Worm (Caenorhabditis elegans) whole organism, L4 larva: ENCODE measurements around the gene ZK622.5.

Source experiments
- D1046.2 ChIP-seq: fragments of 200-800 bp; sonication (Bioruptor generic); IDR thresholded peaks from 2 replicates; pipeline ENCODE4 v1.3.6; 2022; ENCODE audit warnings: missing genetic modification characterization, missing compliant biosample characterization
- F10B5.3 ChIP-seq: sonication (generic microtip); optimal IDR thresholded peaks from 2 replicates; lab custom pipeline; 2016; ENCODE audit warnings: mild to moderate bottlenecking, missing genetic modification characterization, missing compliant biosample characterization
- F37D6.2 ChIP-seq: sonication (generic microtip); optimal IDR thresholded peaks from 2 replicates; lab custom pipeline; 2016; ENCODE audit warnings: mild to moderate bottlenecking, missing genetic modification characterization, missing compliant biosample characterization
- F44E2.7 ChIP-seq: fragments of 200-800 bp; sonication (Bioruptor generic); IDR thresholded peaks from 2 replicates; pipeline ENCODE4 v2.1.2; 2022; ENCODE audit warnings: missing genetic modification characterization, missing compliant biosample characterization
- T26A8.4 ChIP-seq: fragments of 200-800 bp; sonication (Bioruptor generic); IDR thresholded peaks from 2 replicates; pipeline ENCODE4 v1.3.6; 2022; ENCODE audit warnings: missing genetic modification characterization, missing compliant biosample characterization
- Y48G9A.11 ChIP-seq: fragments of 200-800 bp; sonication (Bioruptor generic); IDR thresholded peaks from 2 replicates; pipeline ENCODE4 v1.3.6; 2022; ENCODE audit warnings: missing genetic modification reagents, missing genetic modification characterization, missing compliant biosample characterization
- Y75B8A.6 ChIP-seq: fragments of 200-800 bp; sonication (Bioruptor generic); IDR thresholded peaks from 2 replicates; pipeline ENCODE4 v1.3.6; 2022; ENCODE audit warnings: missing genetic modification reagents, missing genetic modification characterization, missing compliant biosample characterization
- ZK337.2 ChIP-seq: fragments of 200-800 bp; sonication (Bioruptor generic); IDR thresholded peaks from 2 replicates; pipeline ENCODE4 v1.3.6; 2022; ENCODE audit warnings: missing genetic modification reagents, missing genetic modification characterization, missing compliant biosample characterization
- ama-1 ChIP-seq: fragments of 150-350 bp; optimal IDR thresholded peaks from 2 replicates; lab custom pipeline; 2014; ENCODE audit warnings: inconsistent platforms, mixed read lengths
- arid-1 ChIP-seq: fragments of 200-800 bp; sonication (Bioruptor generic); conservative IDR thresholded peaks from 2 replicates; pipeline ENCODE4 v1.3.6; 2022; ENCODE audit warnings: missing genetic modification reagents, missing genetic modification characterization, missing compliant biosample characterization
- attf-4 ChIP-seq: sonication (generic microtip); optimal IDR thresholded peaks from 3 replicates; lab custom pipeline; 2017; ENCODE audit warnings: missing biosample characterization, missing genetic modification characterization
- ceh-20 ChIP-seq: fragments of 200-800 bp; sonication (Bioruptor generic); IDR thresholded peaks from 2 replicates; pipeline ENCODE4 v1.3.6; 2022; ENCODE audit warnings: missing genetic modification reagents, missing genetic modification characterization, missing compliant biosample characterization
- ceh-28 ChIP-seq: fragments of 150-350 bp; optimal IDR thresholded peaks from 2 replicates; lab custom pipeline; 2014; ENCODE audit warnings: missing biosample characterization, missing genetic modification reagents, missing genetic modification characterization
- ceh-32 ChIP-seq: sonication (generic microtip); optimal IDR thresholded peaks from 2 replicates; lab custom pipeline; 2016; ENCODE audit warnings: mild to moderate bottlenecking, missing genetic modification characterization, missing compliant biosample characterization; ENCODE audit not compliant: poor library complexity
- ceh-62 ChIP-seq: sonication (generic microtip); optimal IDR thresholded peaks from 2 replicates; lab custom pipeline; 2017; ENCODE audit warnings: missing biosample characterization, missing genetic modification characterization
- ceh-82 ChIP-seq: sonication (generic microtip); optimal IDR thresholded peaks from 2 replicates; lab custom pipeline; 2017; ENCODE audit warnings: missing biosample characterization, missing genetic modification characterization
- daf-12 ChIP-seq: fragments of 150-350 bp; optimal IDR thresholded peaks from 2 replicates; lab custom pipeline; 2014; ENCODE audit warnings: missing biosample characterization, missing genetic modification reagents, missing genetic modification characterization
- daf-19 ChIP-seq: fragments of 200-800 bp; sonication (Bioruptor generic); conservative IDR thresholded peaks from 2 replicates; pipeline ENCODE4 v1.3.6; 2022; ENCODE audit warnings: missing genetic modification characterization, missing compliant biosample characterization
- daf-8 ChIP-seq: fragments of 200-800 bp; sonication (Bioruptor generic); IDR thresholded peaks from 2 replicates; pipeline ENCODE4 v1.3.6; 2022; ENCODE audit warnings: missing genetic modification characterization, missing compliant biosample characterization
- dmd-9 ChIP-seq: fragments of 200-800 bp; sonication (Bioruptor generic); IDR thresholded peaks from 2 replicates; pipeline ENCODE4 v1.3.6; 2022; ENCODE audit warnings: missing genetic modification reagents, missing genetic modification characterization, missing compliant biosample characterization
- dpl-1 ChIP-seq: fragments of 150-350 bp; optimal IDR thresholded peaks from 2 replicates; lab custom pipeline; 2014; ENCODE audit warnings: missing biosample characterization, missing genetic modification reagents, missing genetic modification characterization
- egl-27 ChIP-seq: sonication (generic microtip); optimal IDR thresholded peaks from 3 replicates; lab custom pipeline; 2017; ENCODE audit warnings: missing biosample characterization, missing genetic modification reagents, missing genetic modification characterization
- fkh-10 ChIP-seq: fragments of 150-350 bp; optimal IDR thresholded peaks from 2 replicates; lab custom pipeline; 2014; ENCODE audit warnings: missing biosample characterization, missing genetic modification reagents, missing genetic modification characterization
- gei-8 ChIP-seq: fragments of 200-800 bp; sonication (Bioruptor generic); optimal IDR thresholded peaks from 2 replicates; lab custom pipeline; 2018; ENCODE audit warnings: mild to moderate bottlenecking, missing genetic modification characterization, missing compliant biosample characterization
- lim-7 ChIP-seq: fragments of 200-800 bp; sonication (Bioruptor generic); IDR thresholded peaks from 2 replicates; pipeline ENCODE4 v1.3.6; 2022; ENCODE audit warnings: missing genetic modification characterization, missing compliant biosample characterization
- lin-1 ChIP-seq: fragments of 200-800 bp; sonication (Bioruptor generic); IDR thresholded peaks from 2 replicates; pipeline ENCODE4 v1.3.6; 2022; ENCODE audit warnings: missing genetic modification reagents, missing genetic modification characterization, missing compliant biosample characterization
- lin-13 ChIP-seq: fragments of 150-350 bp; optimal IDR thresholded peaks from 2 replicates; lab custom pipeline; 2014; ENCODE audit warnings: missing biosample characterization, missing genetic modification reagents, missing genetic modification characterization
- mdl-1 ChIP-seq, 2 experiments: fragments of 150-350 bp in 1 of 2; sonication (generic microtip) in 1 of 2; optimal IDR thresholded peaks; 2 replicates each; lab custom pipeline; 2014 to 2017; ENCODE audit warnings: missing biosample characterization in 2 of 2, missing genetic modification characterization in 2 of 2
- mdt-29 ChIP-seq: fragments of 200-800 bp; sonication (Bioruptor generic); IDR thresholded peaks from 2 replicates; pipeline ENCODE4 v1.3.6; 2022; ENCODE audit warnings: missing genetic modification reagents, missing genetic modification characterization, missing compliant biosample characterization
- mes-2 ChIP-seq: sonication (generic microtip); optimal IDR thresholded peaks from 2 replicates; lab custom pipeline; 2016; ENCODE audit warnings: missing genotype, mild to moderate bottlenecking, missing genetic modification characterization, missing compliant biosample characterization; ENCODE audit not compliant: poor library complexity, severe bottlenecking
- mxl-2 ChIP-seq: fragments of 200-800 bp; sonication (Bioruptor generic); conservative IDR thresholded peaks from 2 replicates; pipeline ENCODE4 v1.3.6; 2022; ENCODE audit warnings: missing genetic modification reagents, missing genetic modification characterization, missing compliant biosample characterization
- nhr-10 ChIP-seq: fragments of 150-350 bp; optimal IDR thresholded peaks from 2 replicates; lab custom pipeline; 2014; ENCODE audit warnings: missing biosample characterization, missing genetic modification characterization
- nhr-102 ChIP-seq: sonication (generic microtip); optimal IDR thresholded peaks from 2 replicates; lab custom pipeline; 2016; ENCODE audit warnings: mild to moderate bottlenecking, missing genetic modification characterization, moderate library complexity, missing compliant biosample characterization
- nhr-11 ChIP-seq: fragments of 150-350 bp; optimal IDR thresholded peaks from 2 replicates; lab custom pipeline; 2014; ENCODE audit warnings: missing biosample characterization, missing genetic modification characterization
- nhr-28 ChIP-seq: fragments of 150-350 bp; optimal IDR thresholded peaks from 2 replicates; lab custom pipeline; 2014; ENCODE audit warnings: missing biosample characterization, missing genetic modification characterization
- nhr-41 ChIP-seq: fragments of 200-800 bp; sonication (Bioruptor generic); IDR thresholded peaks from 2 replicates; pipeline ENCODE4 v1.3.6; 2022; ENCODE audit warnings: missing genetic modification reagents, missing genetic modification characterization, missing compliant biosample characterization
- nhr-42 ChIP-seq: fragments of 200-800 bp; sonication (Bioruptor generic); IDR thresholded peaks from 2 replicates; pipeline ENCODE4 v1.3.6; 2022; ENCODE audit warnings: missing genetic modification characterization, missing compliant biosample characterization
- nhr-48 ChIP-seq: sonication (generic microtip); optimal IDR thresholded peaks from 2 replicates; lab custom pipeline; 2016; ENCODE audit warnings: mild to moderate bottlenecking, missing genetic modification characterization, missing compliant biosample characterization
- nhr-6 ChIP-seq: fragments of 150-350 bp; optimal IDR thresholded peaks from 2 replicates; lab custom pipeline; 2014; ENCODE audit warnings: missing biosample characterization, missing genetic modification characterization
- nhr-77 ChIP-seq: fragments of 150-350 bp; optimal IDR thresholded peaks from 2 replicates; lab custom pipeline; 2014; ENCODE audit warnings: missing biosample characterization, missing genetic modification characterization
- pha-4 ChIP-seq, 2 experiments: fragments of 150-350 bp in 1 of 2; fragments of 200-800 bp in 1 of 2; sonication (Bioruptor generic) in 1 of 2; IDR thresholded peaks in 1 of 2; optimal IDR thresholded peaks in 1 of 2; 2 replicates each; pipeline versions ENCODE4 v1.3.6 to Lab custom; 2014 to 2022; ENCODE audit warnings: missing genetic modification characterization in 2 of 2, missing genetic modification reagents in 2 of 2, missing biosample characterization in 1 of 2, missing compliant biosample characterization in 1 of 2
- php-3 ChIP-seq: fragments of 200-800 bp; sonication (Bioruptor generic); IDR thresholded peaks from 2 replicates; pipeline ENCODE4 v1.3.6; 2022; ENCODE audit warnings: missing genetic modification reagents, missing genetic modification characterization, missing compliant biosample characterization
- sdz-12 ChIP-seq: fragments of 200-800 bp; sonication (Bioruptor generic); optimal IDR thresholded peaks from 2 replicates; lab custom pipeline; 2018; ENCODE audit warnings: mild to moderate bottlenecking, missing genetic modification characterization, missing compliant biosample characterization
- set-16 ChIP-seq: fragments of 200-800 bp; sonication (Bioruptor generic); IDR thresholded peaks from 2 replicates; pipeline ENCODE4 v1.3.6; 2022; ENCODE audit warnings: missing genetic modification reagents, missing genetic modification characterization, missing compliant biosample characterization
- skn-1 ChIP-seq: fragments of 150-350 bp; optimal IDR thresholded peaks from 2 replicates; lab custom pipeline; 2014; ENCODE audit warnings: missing biosample characterization, missing genetic modification characterization
- snpc-1.2 ChIP-seq: fragments of 200-800 bp; sonication (Bioruptor generic); IDR thresholded peaks from 2 replicates; pipeline ENCODE4 v1.3.6; 2022; ENCODE audit warnings: missing genetic modification reagents, missing genetic modification characterization, missing compliant biosample characterization
- snpc-4 ChIP-seq: fragments of 150-350 bp; optimal IDR thresholded peaks from 2 replicates; lab custom pipeline; 2014; ENCODE audit warnings: missing biosample characterization, missing genetic modification characterization
- tra-1 ChIP-seq: fragments of 200-800 bp; sonication (Bioruptor generic); IDR thresholded peaks from 2 replicates; pipeline ENCODE4 v1.3.6; 2022; ENCODE audit warnings: missing genetic modification reagents, missing genetic modification characterization, missing compliant biosample characterization
- unc-39 ChIP-seq: sonication (generic microtip); optimal IDR thresholded peaks from 2 replicates; lab custom pipeline; 2017; ENCODE audit warnings: missing biosample characterization, missing genetic modification characterization
- vab-7 ChIP-seq: fragments of 200-800 bp; sonication (Bioruptor generic); IDR thresholded peaks from 2 replicates; pipeline ENCODE4 v1.3.6; 2022; ENCODE audit warnings: missing genetic modification reagents, missing genetic modification characterization, missing compliant biosample characterization
- zfp-3 ChIP-seq: fragments of 200-800 bp; sonication (Bioruptor generic); conservative IDR thresholded peaks from 2 replicates; pipeline ENCODE4 v1.3.6; 2022; ENCODE audit warnings: missing genetic modification reagents, missing genetic modification characterization, missing compliant biosample characterization
- zip-2 ChIP-seq: fragments of 150-350 bp; optimal IDR thresholded peaks from 2 replicates; lab custom pipeline; 2014; ENCODE audit warnings: missing biosample characterization, missing genetic modification characterization
- ztf-7 ChIP-seq: fragments of 150-350 bp; optimal IDR thresholded peaks from 2 replicates; lab custom pipeline; 2014; ENCODE audit warnings: missing biosample characterization, missing genetic modification characterization

ZK622.5 gene

DNA sequence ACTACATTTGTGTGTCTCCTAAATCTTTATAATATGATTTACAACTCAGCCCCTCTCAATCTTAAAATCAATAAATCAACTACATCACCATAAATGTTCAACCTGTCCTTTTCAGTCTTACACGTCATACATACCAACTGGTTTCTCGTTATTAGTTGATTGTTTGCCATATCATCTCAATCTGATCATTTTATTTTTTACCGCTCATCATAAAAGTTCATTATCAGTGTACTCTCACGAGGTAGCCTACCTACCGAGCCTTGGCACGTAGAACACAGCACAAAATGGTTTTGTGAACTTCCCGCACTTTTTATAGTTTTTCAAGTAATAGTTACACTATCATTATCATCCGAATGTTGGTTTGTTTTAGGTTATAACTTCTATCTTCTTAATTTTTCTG is 8.1 kb upstream of the ZK622.5 start (continued):
- no peak for TF ChIP-seq skn-1 (tag; lab: Kevin White, UChicago)
- no peak for TF ChIP-seq F37D6.2 (tag; lab: Kevin White, UChicago)
- no peak for TF ChIP-seq snpc-4 (tag; lab: Kevin White, UChicago)
- no peak for TF ChIP-seq lin-1 (GFP tag; lab: Robert Waterston, UW)
- no peak for TF ChIP-seq nhr-77
- no peak for TF ChIP-seq lin-13 (GFP tag; lab: Kevin White, UChicago)
- no peak for TF ChIP-seq dmd-9 (GFP tag; lab: Robert Waterston, UW)
- no peak for TF ChIP-seq ceh-62 (tag; lab: Kevin White, UChicago)
- TF ChIP-seq tra-1 (GFP tag; lab: Robert Waterston, UW): peak; percentile 4; the same call in 1 of the 2 replicates
- TF ChIP-seq nhr-42 (GFP tag; lab: Robert Waterston, UW): no peak
- no peak for TF ChIP-seq attf-4 (tag; lab: Kevin White, UChicago)
- no peak for TF ChIP-seq T26A8.4 (GFP tag; lab: Robert Waterston, UW)
- TF ChIP-seq Y48G9A.11: no peak
- TF ChIP-seq ceh-20 (GFP tag; lab: Robert Waterston, UW): peak; percentile 84
- no peak for TF ChIP-seq lim-7
- TF ChIP-seq ceh-28 (tag; lab: Kevin White, UChicago): no peak
- peak; percentile 97 for TF ChIP-seq php-3
- no peak for TF ChIP-seq nhr-41 (GFP tag; lab: Robert Waterston, UW)
- no peak for TF ChIP-seq ztf-7 (tag; lab: Kevin White, UChicago)
- TF ChIP-seq sdz-12: no peak
- no peak for TF ChIP-seq zfp-3 (GFP tag; lab: Robert Waterston, UW)
- no peak for TF ChIP-seq egl-27
- TF ChIP-seq set-16: no peak
- TF ChIP-seq D1046.2: no peak
- TF ChIP-seq mxl-2 (GFP tag; lab: Robert Waterston, UW): no peak
- TF ChIP-seq vab-7: no peak
- TF ChIP-seq nhr-28 (tag; lab: Kevin White, UChicago): peak; percentile 84
- TF ChIP-seq zip-2 (tag; lab: Kevin White, UChicago): no peak
- TF ChIP-seq pha-4 (GFP tag; IDR thresholded peaks at IDR 0.05; lab: Robert Waterston, UW): no peak
- no peak for TF ChIP-seq pha-4 (tag; optimal IDR thresholded peaks at IDR 0.05; lab: Kevin White, UChicago)
- TF ChIP-seq daf-12: no peak
- no peak for TF ChIP-seq unc-39
- no peak for TF ChIP-seq nhr-6 (tag; lab: Kevin White, UChicago)
- no peak for TF ChIP-seq arid-1 (GFP tag; lab: Robert Waterston, UW)
- no peak for TF ChIP-seq ceh-32 (tag; lab: Kevin White, UChicago)
- TF ChIP-seq nhr-102 (tag; lab: Kevin White, UChicago): peak; percentile 41
- no peak for TF ChIP-seq Y75B8A.6
- no peak for TF ChIP-seq F44E2.7
- no peak for TF ChIP-seq gei-8 (GFP tag; lab: Kevin White, UChicago)
- TF ChIP-seq ama-1 (lab: Kevin White, UChicago): no peak
- TF ChIP-seq daf-19 (GFP tag; lab: Robert Waterston, UW): no peak
- TF ChIP-seq F10B5.3 (tag; lab: Kevin White, UChicago): no peak
- TF ChIP-seq mdl-1 (tag; optimal IDR thresholded peaks at IDR 0.05; lab: Kevin White, UChicago): peak in 1 of 2 experiments; percentile 46
- TF ChIP-seq ceh-82 (tag; lab: Kevin White, UChicago): no peak
- TF ChIP-seq nhr-10 (tag; lab: Kevin White, UChicago): peak; percentile 57
- TF ChIP-seq ZK337.2: no peak
- no peak for TF ChIP-seq nhr-11 (tag; lab: Kevin White, UChicago)
- peak; percentile 3 for TF ChIP-seq nhr-48 (tag; lab: Kevin White, UChicago)
- TF ChIP-seq snpc-1.2 (GFP tag; lab: Robert Waterston, UW): no peak
- no peak for TF ChIP-seq mdt-29
- no peak for TF ChIP-seq daf-8 (GFP tag; lab: Robert Waterston, UW)
- TF ChIP-seq dpl-1: no peak
- no peak for TF ChIP-seq fkh-10 (GFP tag; lab: Kevin White, UChicago)
- peak; percentile 29 for TF ChIP-seq mes-2
